Fruit fly (Drosophila melanogaster) whole organism, embryonic: ENCODE results near the gene GCC88.
A peak's percentile ranks its signal among the peaks of the same experiment; 100 is the strongest.

Experiments
- Ada2b ChIP-seq: fragments of 200-800 bp; sonication (Bioruptor generic); IDR thresholded peaks from 2 replicates; pipeline ENCODE4 v1.3.6; 2022; ENCODE audit warnings: missing biosample characterization, missing genetic modification characterization
- CG11696 ChIP-seq: fragments of 200-800 bp; sonication (Bioruptor generic); IDR thresholded peaks from 2 replicates; pipeline ENCODE4 v1.3.6; 2022; ENCODE audit warnings: missing biosample characterization, missing genetic modification characterization
- CG12236 ChIP-seq: fragments of 200-800 bp; sonication (Bioruptor generic); optimal IDR thresholded peaks from 2 replicates; lab custom pipeline; 2016; ENCODE audit warnings: missing biosample characterization, missing genetic modification characterization
- CG13424 ChIP-seq: fragments of 200-800 bp; sonication (Bioruptor generic); optimal IDR thresholded peaks from 2 replicates; lab custom pipeline; 2019; ENCODE audit warnings: missing biosample characterization, mild to moderate bottlenecking, missing genetic modification characterization, moderate library complexity
- CG14441 ChIP-seq: fragments of 200-800 bp; sonication (Bioruptor generic); IDR thresholded peaks from 2 replicates; pipeline ENCODE4 v1.3.6; 2022; ENCODE audit warnings: missing biosample characterization, missing genetic modification characterization
- CG14965 ChIP-seq: fragments of 200-800 bp; sonication (Bioruptor generic); optimal IDR thresholded peaks from 2 replicates; lab custom pipeline; 2016; ENCODE audit warnings: missing biosample characterization, missing genetic modification characterization, borderline replicate concordance
- CG15073 ChIP-seq: fragments of 200-800 bp; sonication (Bioruptor generic); optimal IDR thresholded peaks from 2 replicates; lab custom pipeline; 2016; ENCODE audit warnings: missing biosample characterization, missing genetic modification characterization
- CG1602 ChIP-seq: fragments of 200-800 bp; sonication (Bioruptor generic); optimal IDR thresholded peaks from 3 replicates; lab custom pipeline; 2016; ENCODE audit warnings: missing biosample characterization, missing genetic modification characterization
- CG18262 ChIP-seq: fragments of 200-800 bp; optimal IDR thresholded peaks from 3 replicates; lab custom pipeline; 2019; ENCODE audit warnings: missing biosample characterization, mild to moderate bottlenecking, missing genetic modification characterization, moderate library complexity
- CG18476 ChIP-seq: fragments of 200-800 bp; sonication (Bioruptor generic); optimal IDR thresholded peaks from 2 replicates; lab custom pipeline; 2016; ENCODE audit warnings: missing biosample characterization, mild to moderate bottlenecking, missing genetic modification characterization
- CG18599 ChIP-seq: fragments of 200-800 bp; sonication (Bioruptor generic); optimal IDR thresholded peaks from 3 replicates; lab custom pipeline; 2017; ENCODE audit warnings: missing biosample characterization, missing genetic modification characterization, mild to moderate bottlenecking, moderate library complexity, missing genetic modification reagents
- CG2120 ChIP-seq: fragments of 200-800 bp; sonication (Bioruptor generic); optimal IDR thresholded peaks from 3 replicates; lab custom pipeline; 2016; ENCODE audit warnings: missing biosample characterization, missing genetic modification characterization
- CG2199 ChIP-seq: fragments of 200-800 bp; sonication (Bioruptor generic); IDR thresholded peaks from 3 replicates; pipeline ENCODE4 v1.3.6; 2022; ENCODE audit warnings: missing biosample characterization, missing genetic modification characterization
- CG7786 ChIP-seq: fragments of 200-800 bp; sonication (Bioruptor generic); optimal IDR thresholded peaks from 2 replicates; lab custom pipeline; 2016; ENCODE audit warnings: missing biosample characterization, missing genetic modification characterization
- CG9215 ChIP-seq: fragments of 200-800 bp; sonication (Bioruptor generic); IDR thresholded peaks from 2 replicates; pipeline ENCODE4 v1.3.6; 2022; ENCODE audit warnings: missing biosample characterization, missing genetic modification characterization
- Chrac-16 ChIP-seq: fragments of 200-800 bp; sonication (Bioruptor generic); optimal IDR thresholded peaks from 3 replicates; lab custom pipeline; 2016; ENCODE audit warnings: missing biosample characterization, missing genetic modification characterization
- D19A ChIP-seq: fragments of 200-800 bp; optimal IDR thresholded peaks from 3 replicates; lab custom pipeline; 2019; ENCODE audit warnings: missing biosample characterization, mild to moderate bottlenecking, missing genetic modification characterization, moderate library complexity
- Doc2 ChIP-seq: fragments of 200-800 bp; sonication (Bioruptor generic); IDR thresholded peaks from 2 replicates; pipeline ENCODE4 v1.3.6; 2022; ENCODE audit warnings: missing biosample characterization, missing genetic modification characterization
- Fer3 ChIP-seq: fragments of 200-800 bp; sonication (Bioruptor generic); optimal IDR thresholded peaks from 2 replicates; lab custom pipeline; 2018; ENCODE audit warnings: missing biosample characterization, mild to moderate bottlenecking, missing genetic modification characterization, moderate library complexity
- HLH54F ChIP-seq: fragments of 200-800 bp; sonication (Bioruptor generic); optimal IDR thresholded peaks from 3 replicates; lab custom pipeline; 2016; ENCODE audit warnings: missing biosample characterization, missing genetic modification characterization
- Hr78 ChIP-seq, 2 experiments: fragments of 200-800 bp in 1 of 2; fragments of >200 bp in 1 of 2; sonication (Bioruptor generic) in 1 of 2; optimal IDR thresholded peaks; 2 replicates each; lab custom pipeline; 2017 to 2019; ENCODE audit warnings: missing biosample characterization in 2 of 2, missing genetic modification characterization in 2 of 2, mild to moderate bottlenecking in 1 of 2, moderate library complexity in 1 of 2
- Max ChIP-seq: fragments of 200-800 bp; sonication (Bioruptor generic); optimal IDR thresholded peaks from 2 replicates; lab custom pipeline; 2016; ENCODE audit warnings: missing biosample characterization, mild to moderate bottlenecking, missing genetic modification characterization
- NC2α ChIP-seq: fragments of 200-800 bp; sonication (Bioruptor generic); optimal IDR thresholded peaks from 2 replicates; lab custom pipeline; 2016; ENCODE audit warnings: missing biosample characterization, missing genetic modification characterization
- Nf-YB ChIP-seq: fragments of 200-800 bp; sonication (Bioruptor generic); optimal IDR thresholded peaks from 3 replicates; lab custom pipeline; 2019; ENCODE audit warnings: missing biosample characterization, mild to moderate bottlenecking, missing genetic modification characterization, moderate library complexity
- NfI ChIP-seq: fragments of 200-800 bp; sonication (Bioruptor generic); optimal IDR thresholded peaks from 3 replicates; lab custom pipeline; 2018; ENCODE audit warnings: missing biosample characterization, mild to moderate bottlenecking, missing genetic modification characterization, moderate library complexity
- Rx ChIP-seq: fragments of 200-800 bp; sonication (Bioruptor generic); IDR thresholded peaks from 2 replicates; pipeline ENCODE4 v1.3.6; 2022; ENCODE audit warnings: missing biosample characterization, missing genetic modification characterization
- Spps ChIP-seq: fragments of 200-800 bp; sonication (Bioruptor generic); optimal IDR thresholded peaks from 2 replicates; lab custom pipeline; 2018; ENCODE audit warnings: missing biosample characterization, mild to moderate bottlenecking, missing genetic modification characterization
- Ssrp ChIP-seq: fragments of 200-800 bp; sonication (Bioruptor generic); optimal IDR thresholded peaks from 2 replicates; lab custom pipeline; 2018; ENCODE audit warnings: missing biosample characterization, mild to moderate bottlenecking, missing genetic modification characterization, moderate library complexity
- Stat92E ChIP-seq, 3 experiments: fragments of >200 bp in 2 of 3; fragments of 200-800 bp in 1 of 3; sonication (Bioruptor generic) in 1 of 3; optimal IDR thresholded peaks; 2 replicates each; lab custom pipeline; 2017 to 2019; ENCODE audit warnings: missing biosample characterization in 3 of 3, missing genetic modification characterization in 3 of 3, mild to moderate bottlenecking in 1 of 3, moderate library complexity in 1 of 3
- Vsx1 ChIP-seq: fragments of 200-800 bp; sonication (Bioruptor generic); optimal IDR thresholded peaks from 2 replicates; lab custom pipeline; 2017; ENCODE audit warnings: missing biosample characterization, mild to moderate bottlenecking, missing genetic modification characterization, missing genetic modification reagents
- br ChIP-seq: fragments of >200 bp; optimal IDR thresholded peaks from 2 replicates; lab custom pipeline; 2017
- dan ChIP-seq: fragments of 200-800 bp; sonication (Bioruptor generic); IDR thresholded peaks from 2 replicates; pipeline ENCODE4 v1.3.6; 2022; ENCODE audit warnings: missing biosample characterization, missing genetic modification characterization
- esg ChIP-seq: fragments of 200-800 bp; sonication (Bioruptor generic); conservative IDR thresholded peaks from 2 replicates; pipeline ENCODE4 v1.3.6; 2022; ENCODE audit warnings: missing biosample characterization, missing genetic modification characterization
- fru ChIP-seq: fragments of >200 bp; optimal IDR thresholded peaks from 2 replicates; lab custom pipeline; 2017
- hb ChIP-seq: fragments of 200-800 bp; sonication (Bioruptor generic); IDR thresholded peaks from 3 replicates; pipeline ENCODE4 v1.3.6; 2022; ENCODE audit warnings: missing biosample characterization, missing genetic modification characterization; ENCODE audit not compliant: partially characterized antibody
- hth ChIP-seq: fragments of >200 bp; optimal IDR thresholded peaks from 2 replicates; lab custom pipeline; 2017; ENCODE audit warnings: inconsistent platforms
- jumu ChIP-seq: fragments of 200-800 bp; sonication (Bioruptor generic); optimal IDR thresholded peaks from 3 replicates; lab custom pipeline; 2016; ENCODE audit warnings: missing biosample characterization, missing genetic modification characterization
- lmd ChIP-seq: fragments of 200-800 bp; sonication (Bioruptor generic); IDR thresholded peaks from 2 replicates; pipeline ENCODE4 v1.3.6; 2022; ENCODE audit warnings: missing biosample characterization, missing genetic modification characterization
- luna ChIP-seq: fragments of 200-800 bp; sonication (Bioruptor generic); optimal IDR thresholded peaks from 2 replicates; lab custom pipeline; 2016; ENCODE audit warnings: missing biosample characterization, missing genetic modification characterization
- nau ChIP-seq: fragments of 200-800 bp; sonication (Bioruptor generic); optimal IDR thresholded peaks from 3 replicates; lab custom pipeline; 2017; ENCODE audit warnings: missing biosample characterization, mild to moderate bottlenecking, missing genetic modification characterization, missing genetic modification reagents
- nmo ChIP-seq: fragments of 200-800 bp; sonication (Bioruptor generic); optimal IDR thresholded peaks from 2 replicates; lab custom pipeline; 2018; ENCODE audit warnings: missing biosample characterization, mild to moderate bottlenecking, missing genetic modification characterization, moderate library complexity
- org-1 ChIP-seq: fragments of 200-800 bp; sonication (Bioruptor generic); optimal IDR thresholded peaks from 2 replicates; lab custom pipeline; 2017; ENCODE audit warnings: missing biosample characterization, missing genetic modification characterization
- pros ChIP-seq: fragments of 200-800 bp; sonication (Bioruptor generic); optimal IDR thresholded peaks from 3 replicates; lab custom pipeline; 2019; ENCODE audit warnings: missing biosample characterization, mild to moderate bottlenecking, missing genetic modification characterization, moderate library complexity
- sd ChIP-seq: fragments of 200-800 bp; sonication (Bioruptor generic); optimal IDR thresholded peaks from 3 replicates; lab custom pipeline; 2018; ENCODE audit warnings: missing biosample characterization, mild to moderate bottlenecking, missing genetic modification characterization, moderate library complexity
- sens ChIP-seq: fragments of 200-800 bp; sonication (Bioruptor generic); peaks from one replicate; lab custom pipeline; 2016; ENCODE audit warnings: missing biosample characterization, missing genetic modification characterization
- shn ChIP-seq: fragments of 200-800 bp; sonication (Bioruptor generic); optimal IDR thresholded peaks from 3 replicates; lab custom pipeline; 2016; ENCODE audit warnings: missing biosample characterization, missing genetic modification characterization
- sqz ChIP-seq: fragments of 200-800 bp; sonication (Bioruptor generic); optimal IDR thresholded peaks from 3 replicates; lab custom pipeline; 2018; ENCODE audit warnings: missing biosample characterization, mild to moderate bottlenecking, missing genetic modification characterization
- stc ChIP-seq: fragments of 200-800 bp; sonication (Bioruptor generic); IDR thresholded peaks from 2 replicates; pipeline ENCODE4 v1.3.6; 2022; ENCODE audit warnings: missing biosample characterization, missing genetic modification characterization
- twi ChIP-seq: fragments of 200-800 bp; optimal IDR thresholded peaks from 2 replicates; lab custom pipeline; 2019; ENCODE audit warnings: missing biosample characterization, mild to moderate bottlenecking, missing genetic modification characterization, moderate library complexity
- vnd ChIP-seq: fragments of 200-800 bp; sonication (Bioruptor generic); IDR thresholded peaks from 3 replicates; pipeline ENCODE4 v1.3.6; 2022; ENCODE audit warnings: missing biosample characterization, missing genetic modification characterization; ENCODE audit not compliant: partially characterized antibody
- zen ChIP-seq: fragments of 200-800 bp; sonication (Bioruptor generic); optimal IDR thresholded peaks from 3 replicates; lab custom pipeline; 2018; ENCODE audit warnings: missing biosample characterization, mild to moderate bottlenecking, missing genetic modification characterization, moderate library complexity

Gene GCC88

DNA sequence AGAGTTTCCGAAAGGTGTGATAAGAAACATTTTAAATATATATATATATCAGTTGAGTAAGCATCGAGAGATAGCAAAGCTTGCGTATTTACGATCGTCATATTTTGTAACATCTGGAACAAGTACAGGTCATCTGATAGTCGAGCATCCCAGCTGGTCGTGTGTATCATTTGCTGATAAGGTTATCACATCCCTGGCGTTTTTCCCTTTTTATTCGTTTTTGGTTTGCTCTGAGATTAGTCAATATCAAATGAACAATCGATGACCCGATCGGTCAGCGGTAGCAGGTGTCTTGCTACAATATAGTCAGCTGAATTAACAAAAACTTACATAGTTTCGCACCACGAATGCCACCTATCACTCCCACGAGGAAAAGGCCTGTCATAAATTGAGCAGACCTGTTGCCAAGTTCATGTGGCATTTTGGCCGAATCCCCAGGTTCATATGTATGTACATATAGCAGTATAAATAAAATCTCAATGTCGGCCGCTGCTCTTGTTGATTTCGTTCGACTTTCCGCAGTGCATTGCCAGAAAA is 29.4 kb downstream of the GCC88 start (continued):
- peak; percentile 51 for TF ChIP-seq Chrac-16
- peak; percentile 61 for TF ChIP-seq nmo (GFP tag; lab: Kevin White, UChicago)
- TF ChIP-seq CG7786 (GFP tag; lab: Kevin White, UChicago), result no peak
- TF ChIP-seq hth (lab: Kevin White, UChicago), result no peak
- TF ChIP-seq Rx (GFP tag; lab: Robert Waterston, UW), result no peak
- no peak for TF ChIP-seq pros (GFP tag; lab: Kevin White, UChicago)
- TF ChIP-seq lmd (GFP tag; lab: Robert Waterston, UW), result peak; percentile 49; the same call in 1 of the 2 replicates
- no peak for TF ChIP-seq org-1 (GFP tag; lab: Kevin White, UChicago)
- TF ChIP-seq luna (GFP tag; lab: Kevin White, UChicago), result no peak
- peak; percentile 81 for TF ChIP-seq CG2120 (GFP tag; lab: Kevin White, UChicago)
- TF ChIP-seq hb, result no peak
- peak; percentile 41; the same call in 1 of the 2 replicates for TF ChIP-seq CG9215 (GFP tag; lab: Robert Waterston, UW)
- TF ChIP-seq CG2199, result no peak
- no peak for TF ChIP-seq Stat92E (GFP tag; optimal IDR thresholded peaks at IDR 0.05; lab: Kevin White, UChicago)
- TF ChIP-seq NC2α (GFP tag; lab: Kevin White, UChicago), result no peak
- peak; percentile 50 for TF ChIP-seq CG18262 (tag; lab: Kevin White, UChicago)
- TF ChIP-seq dan (GFP tag; lab: Robert Waterston, UW), result no peak
- no peak for TF ChIP-seq br
- no peak for TF ChIP-seq sens (GFP tag; lab: Kevin White, UChicago)
- TF ChIP-seq Vsx1 (GFP tag; lab: Kevin White, UChicago), result no peak
- TF ChIP-seq Doc2 (GFP tag; lab: Robert Waterston, UW), result no peak
- TF ChIP-seq CG14441 (GFP tag; lab: Robert Waterston, UW), result peak; percentile 75
- peak; percentile 16 for TF ChIP-seq nau (GFP tag; lab: Kevin White, UChicago)
- TF ChIP-seq CG18599, result peak; percentile 82
- no peak for TF ChIP-seq HLH54F (GFP tag; lab: Kevin White, UChicago)
- peak; percentile 62 for TF ChIP-seq esg (GFP tag; lab: Robert Waterston, UW)
- no peak for TF ChIP-seq CG15073
- peak; percentile 27 for TF ChIP-seq Ssrp (tag; lab: Kevin White, UChicago)
- peak; percentile 53 for TF ChIP-seq CG13424
- TF ChIP-seq NfI (GFP tag; lab: Kevin White, UChicago), result peak; percentile 60
- TF ChIP-seq Fer3, result peak; percentile 63
- no peak for TF ChIP-seq zen
- TF ChIP-seq jumu (GFP tag; lab: Kevin White, UChicago), result no peak
- TF ChIP-seq Spps, result no peak
- TF ChIP-seq Nf-YB, result no peak
- no peak for TF ChIP-seq CG14965 (GFP tag; lab: Kevin White, UChicago)
- TF ChIP-seq D19A (tag; lab: Kevin White, UChicago), result peak; percentile 59
- TF ChIP-seq CG1602 (GFP tag; lab: Kevin White, UChicago), result peak; percentile 9
- no peak for TF ChIP-seq fru (lab: Kevin White, UChicago)
- TF ChIP-seq Hr78 (GFP tag; optimal IDR thresholded peaks at IDR 0.05; lab: Kevin White, UChicago), result peak in 1 of 2 experiments; percentile 64
- no peak for TF ChIP-seq CG11696 (GFP tag; lab: Robert Waterston, UW)
- TF ChIP-seq Max, result peak; percentile 56
- TF ChIP-seq vnd, result no peak
- no peak for TF ChIP-seq twi (tag; lab: Kevin White, UChicago)
- no peak for TF ChIP-seq sqz (GFP tag; lab: Kevin White, UChicago)
- peak; percentile 37 for TF ChIP-seq CG18476 (GFP tag; lab: Kevin White, UChicago)
- TF ChIP-seq Ada2b (GFP tag; lab: Robert Waterston, UW), result peak; percentile 57
- 0 out of 2 replicates have a peak, but pooled peaks have one; percentile 23 for TF ChIP-seq stc
- TF ChIP-seq sd (tag; lab: Kevin White, UChicago), result peak; percentile 69
- TF ChIP-seq shn (GFP tag; lab: Kevin White, UChicago), result no peak
- TF ChIP-seq CG12236 (GFP tag; lab: Kevin White, UChicago), result no peak
